Fruit fly (Drosophila melanogaster): Measurements from ENCODE around the gene CG17350.

Gene CG17350

DNA sequence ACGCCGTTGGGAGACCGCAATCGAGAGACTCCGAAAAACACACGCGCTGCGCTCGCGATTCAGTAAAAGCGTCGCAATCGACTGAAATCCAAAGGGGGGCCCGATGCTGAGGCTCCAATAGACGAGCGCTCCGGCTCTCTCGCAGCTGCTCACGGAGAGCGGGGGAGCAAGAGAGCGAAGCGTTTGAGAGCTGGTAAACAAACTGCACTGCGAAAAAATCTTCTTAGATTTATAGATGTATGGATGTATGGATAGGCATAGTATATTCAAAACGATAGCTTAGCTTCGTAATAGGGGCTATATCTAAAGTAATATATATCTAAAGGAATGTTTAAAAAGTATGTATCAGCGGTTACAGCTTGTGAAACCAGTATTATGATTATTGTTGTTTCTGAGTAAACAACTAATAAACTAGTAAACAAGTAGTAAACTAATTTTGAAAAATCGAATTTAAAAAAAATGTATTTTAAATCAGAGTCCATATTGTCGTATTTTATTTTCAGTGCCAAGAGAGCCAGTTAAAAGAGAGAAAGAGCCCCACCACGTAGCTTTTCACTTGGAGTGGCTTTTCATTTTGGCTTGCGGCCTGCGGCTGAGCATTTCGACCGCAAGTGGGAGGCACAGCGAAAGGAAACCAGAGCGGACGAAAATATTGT, 42.9 kb downstream of the CG17350 start, which contains the start of the genes Alp12 and CG13085 (continued):
- peak; percentile 96 for TF ChIP-seq CG11723 (GFP tag; optimal IDR thresholded peaks at IDR 0.05)
- peak; percentile 63 for TF ChIP-seq ab (GFP tag; optimal IDR thresholded peaks at IDR 0.05)
- peak; percentile 84 for TF ChIP-seq NC2α (GFP tag; optimal IDR thresholded peaks at IDR 0.05)
- TF ChIP-seq Nf-YB (GFP tag; optimal IDR thresholded peaks at IDR 0.05), result peak; percentile 90
- peak; percentile 23 for TF ChIP-seq fd102C (GFP tag; optimal IDR thresholded peaks at IDR 0.05)
- TF ChIP-seq CG34224 (GFP tag; IDR thresholded peaks at IDR 0.05; ENCODE audit: partially characterized antibody), result peak; percentile 39
- TF ChIP-seq CG1603 (tag; optimal IDR thresholded peaks at IDR 0.05), result peak; percentile 83
- peak; percentile 95 for TF ChIP-seq Nf-YC (tag; optimal IDR thresholded peaks at IDR 0.05)

dm6 chr2L:19424307-19424902, 43.7 kb downstream of the CG17350 start:
- 0 out of 2 replicates have a peak, but pooled peaks have one; percentile 8 for TF ChIP-seq CG6689 (GFP tag; IDR thresholded peaks at IDR 0.05)
- TF ChIP-seq nau (GFP tag; optimal IDR thresholded peaks at IDR 0.05), result no peak
- no peak for TF ChIP-seq az2 (GFP tag; optimal IDR thresholded peaks at IDR 0.05)
- TF ChIP-seq ssp (GFP tag; IDR thresholded peaks at IDR 0.05), result 0 out of 2 replicates have a peak, but pooled peaks have one; percentile 13
- no peak for TF ChIP-seq CG2889 (GFP tag; IDR thresholded peaks at IDR 0.05)
- TF ChIP-seq crp (GFP tag; optimal IDR thresholded peaks at IDR 0.05), result no peak
- TF ChIP-seq CG8089 (GFP tag; optimal IDR thresholded peaks at IDR 0.05), result peak; percentile 12
- TF ChIP-seq sr (GFP tag; IDR thresholded peaks at IDR 0.05), result peak; percentile 72; the same call in 2 of the 3 replicates
- TF ChIP-seq eve (GFP tag; optimal IDR thresholded peaks at IDR 0.05), result no peak
- peak; percentile 3; the same call in 1 of the 2 replicates for TF ChIP-seq H2.0 (GFP tag; IDR thresholded peaks at IDR 0.05)
- peak; percentile 13; the same call in 1 of the 3 replicates for TF ChIP-seq row (GFP tag; IDR thresholded peaks at IDR 0.05)
- TF ChIP-seq CG2199 (GFP tag; IDR thresholded peaks at IDR 0.05), result 0 out of 3 replicates have a peak, but pooled peaks have one; percentile 19
- no peak for TF ChIP-seq wor (GFP tag; IDR thresholded peaks at IDR 0.05)
- TF ChIP-seq cato (GFP tag; optimal IDR thresholded peaks at IDR 0.05; ENCODE audit: borderline replicate concordance), result no peak
- no peak for TF ChIP-seq dan (GFP tag; IDR thresholded peaks at IDR 0.05)
- no peak for TF ChIP-seq prd (optimal IDR thresholded peaks at IDR 0.05)
- 0 out of 3 replicates have a peak, but pooled peaks have one; percentile 9 for TF ChIP-seq prd (GFP tag; IDR thresholded peaks at IDR 0.05)
- TF ChIP-seq Tbp (GFP tag; optimal IDR thresholded peaks at IDR 0.05), result no peak
- no peak for TF ChIP-seq klu (GFP tag; IDR thresholded peaks at IDR 0.05)
- TF ChIP-seq usp (GFP tag; optimal IDR thresholded peaks at IDR 0.05), result no peak
- no peak for TF ChIP-seq CG8388 (GFP tag; optimal IDR thresholded peaks at IDR 0.05)
- no peak for TF ChIP-seq ab (GFP tag; optimal IDR thresholded peaks at IDR 0.05)
- TF ChIP-seq crol (GFP tag; IDR thresholded peaks at IDR 0.05), result no peak
- no peak for TF ChIP-seq Poxn (GFP tag; IDR thresholded peaks at IDR 0.05)
- TF ChIP-seq ase (GFP tag; IDR thresholded peaks at IDR 0.05), result 0 out of 3 replicates have a peak, but pooled peaks have one; percentile 20
- TF ChIP-seq sob (GFP tag; IDR thresholded peaks at IDR 0.05), result 0 out of 2 replicates have a peak, but pooled peaks have one; percentile 8
- no peak for TF ChIP-seq toy (GFP tag; IDR thresholded peaks at IDR 0.05)
- TF ChIP-seq Drgx (GFP tag; IDR thresholded peaks at IDR 0.05), result peak; percentile 8; the same call in 1 of the 2 replicates
- TF ChIP-seq lmd (GFP tag; IDR thresholded peaks at IDR 0.05), result no peak
- peak; percentile 3 for TF ChIP-seq pho (GFP tag; optimal IDR thresholded peaks at IDR 0.05)
- TF ChIP-seq slbo (GFP tag; IDR thresholded peaks at IDR 0.05), result peak; percentile 25; the same call in 1 of the 2 replicates
- TF ChIP-seq E2f1 (GFP tag; IDR thresholded peaks at IDR 0.05), result 0 out of 2 replicates have a peak, but pooled peaks have one; percentile 20
- peak; percentile 82 for TF ChIP-seq sens (GFP tag)
- peak; percentile 5 for TF ChIP-seq CG1603 (tag; optimal IDR thresholded peaks at IDR 0.05)
- TF ChIP-seq sqz (GFP tag; optimal IDR thresholded peaks at IDR 0.05), result no peak
- no peak for TF ChIP-seq CG30403 (GFP tag; optimal IDR thresholded peaks at IDR 0.05)
- TF ChIP-seq CG17361 (GFP tag; IDR thresholded peaks at IDR 0.05), result no peak
- TF ChIP-seq Gug (GFP tag; IDR thresholded peaks at IDR 0.05), result no peak
- no peak for TF ChIP-seq cg (GFP tag; optimal IDR thresholded peaks at IDR 0.05)
- TF ChIP-seq CG17328 (GFP tag; IDR thresholded peaks at IDR 0.05), result no peak
- TF ChIP-seq vnd (GFP tag; IDR thresholded peaks at IDR 0.05; ENCODE audit: partially characterized antibody), result 0 out of 3 replicates have a peak, but pooled peaks have one; percentile 16
- 0 out of 2 replicates have a peak, but pooled peaks have one; percentile 18 for TF ChIP-seq ara (GFP tag; IDR thresholded peaks at IDR 0.05)
